Worm (Caenorhabditis elegans) whole organism, late embryonic: ENCODE results near the gene H41C03.1.
A peak's percentile ranks its signal among the peaks of the same experiment; 100 is the strongest.

Experiments
- F13H6.1 ChIP-seq: sonication (generic microtip); optimal IDR thresholded peaks from 2 replicates; lab custom pipeline; 2016; ENCODE audit warnings: missing genetic modification characterization, missing compliant biosample characterization
- T23F11.4 ChIP-seq: fragments of 200-800 bp; sonication (Bioruptor generic); optimal IDR thresholded peaks from 2 replicates; lab custom pipeline; 2018; ENCODE audit warnings: mild to moderate bottlenecking, missing genetic modification characterization, missing compliant biosample characterization
- Y22D7AL.16 ChIP-seq: sonication (generic microtip); optimal IDR thresholded peaks from 2 replicates; lab custom pipeline; 2016; ENCODE audit warnings: missing genetic modification characterization, missing compliant biosample characterization
- ama-1 ChIP-seq: fragments of 150-350 bp; optimal IDR thresholded peaks from 2 replicates; lab custom pipeline; 2014
- ceh-14 ChIP-seq: sonication (generic microtip); optimal IDR thresholded peaks from 2 replicates; lab custom pipeline; 2016; ENCODE audit warnings: missing genotype, missing genetic modification characterization, missing compliant biosample characterization
- ceh-19 ChIP-seq: fragments of 200-800 bp; sonication (Bioruptor generic); optimal IDR thresholded peaks from 2 replicates; lab custom pipeline; 2018; ENCODE audit warnings: mild to moderate bottlenecking, missing genetic modification characterization, missing compliant biosample characterization
- ceh-24 ChIP-seq: sonication (generic microtip); optimal IDR thresholded peaks from 2 replicates; lab custom pipeline; 2016; ENCODE audit warnings: mild to moderate bottlenecking, missing genetic modification characterization, missing compliant biosample characterization
- ceh-31 ChIP-seq: sonication (generic microtip); optimal IDR thresholded peaks from 2 replicates; lab custom pipeline; 2016; ENCODE audit warnings: missing genetic modification characterization, missing compliant biosample characterization
- ceh-9 ChIP-seq: sonication (generic microtip); optimal IDR thresholded peaks from 2 replicates; lab custom pipeline; 2016; ENCODE audit warnings: mild to moderate bottlenecking, missing genetic modification characterization, inconsistent platforms, missing compliant biosample characterization
- che-1 ChIP-seq: sonication (generic microtip); optimal IDR thresholded peaks from 2 replicates; lab custom pipeline; 2016; ENCODE audit warnings: mild to moderate bottlenecking, missing genetic modification characterization, missing compliant biosample characterization
- dve-1 ChIP-seq: sonication (generic microtip); optimal IDR thresholded peaks from 2 replicates; lab custom pipeline; 2017; ENCODE audit warnings: antibody characterized with exemption, mild to moderate bottlenecking, missing genetic modification characterization, missing compliant biosample characterization
- elt-2 ChIP-seq: sonication (generic microtip); optimal IDR thresholded peaks from 2 replicates; lab custom pipeline; 2016; ENCODE audit warnings: missing genetic modification reagents, missing genetic modification characterization, missing compliant biosample characterization
- elt-4 ChIP-seq: sonication (generic microtip); optimal IDR thresholded peaks from 2 replicates; lab custom pipeline; 2016; ENCODE audit warnings: missing genetic modification characterization, missing compliant biosample characterization
- ets-4 ChIP-seq: sonication (generic microtip); optimal IDR thresholded peaks from 2 replicates; lab custom pipeline; 2016; ENCODE audit warnings: missing genetic modification characterization, missing compliant biosample characterization
- eyg-1 ChIP-seq: sonication (generic microtip); optimal IDR thresholded peaks from 2 replicates; lab custom pipeline; 2016; ENCODE audit warnings: missing genotype, missing genetic modification characterization, missing compliant biosample characterization
- fax-1 ChIP-seq: sonication (generic microtip); optimal IDR thresholded peaks from 2 replicates; lab custom pipeline; 2016; ENCODE audit warnings: missing genotype, missing genetic modification characterization, missing compliant biosample characterization
- fkh-6 ChIP-seq: sonication (generic microtip); optimal IDR thresholded peaks from 2 replicates; lab custom pipeline; 2016; ENCODE audit warnings: missing genetic modification characterization, missing compliant biosample characterization
- hlh-6 ChIP-seq: sonication (generic microtip); optimal IDR thresholded peaks from 2 replicates; lab custom pipeline; 2016; ENCODE audit warnings: missing genotype, missing genetic modification characterization, missing compliant biosample characterization
- nfya-1 ChIP-seq: sonication (generic microtip); optimal IDR thresholded peaks from 2 replicates; lab custom pipeline; 2017; ENCODE audit warnings: missing genetic modification characterization, mild to moderate bottlenecking, missing compliant biosample characterization, antibody characterized with exemption, moderate library complexity
- nhr-11 ChIP-seq: fragments of 150-350 bp; optimal IDR thresholded peaks from 2 replicates; lab custom pipeline; 2014; ENCODE audit warnings: missing biosample characterization, missing genetic modification characterization
- nhr-232 ChIP-seq: sonication (generic microtip); optimal IDR thresholded peaks from 2 replicates; lab custom pipeline; 2016; ENCODE audit warnings: missing genetic modification characterization, missing compliant biosample characterization
- npax-4 ChIP-seq: sonication (generic microtip); optimal IDR thresholded peaks from 2 replicates; lab custom pipeline; 2016; ENCODE audit warnings: missing genetic modification characterization, missing compliant biosample characterization
- pag-3 ChIP-seq: sonication (generic microtip); optimal IDR thresholded peaks from 2 replicates; lab custom pipeline; 2016; ENCODE audit warnings: missing compliant biosample characterization, missing genetic modification characterization, borderline replicate concordance
- pax-1 ChIP-seq: fragments of 150-350 bp; optimal IDR thresholded peaks from 2 replicates; lab custom pipeline; 2014; ENCODE audit warnings: missing biosample characterization, missing genetic modification characterization
- pha-2 ChIP-seq: sonication (generic microtip); optimal IDR thresholded peaks from 2 replicates; lab custom pipeline; 2017; ENCODE audit warnings: mild to moderate bottlenecking, missing genetic modification characterization, missing compliant biosample characterization
- pha-4 ChIP-seq: fragments of 150-350 bp; optimal IDR thresholded peaks from 2 replicates; lab custom pipeline; 2018; ENCODE audit warnings: missing biosample characterization, missing genetic modification reagents, missing genetic modification characterization
- pqm-1 ChIP-seq: sonication (generic microtip); optimal IDR thresholded peaks from 2 replicates; lab custom pipeline; 2016; ENCODE audit warnings: missing genetic modification characterization, missing compliant biosample characterization
- ref-2 ChIP-seq: sonication (generic microtip); optimal IDR thresholded peaks from 2 replicates; lab custom pipeline; 2016; ENCODE audit warnings: missing genetic modification characterization, missing compliant biosample characterization
- sdc-2 ChIP-seq: sonication (generic microtip); optimal IDR thresholded peaks from 2 replicates; lab custom pipeline; 2016; ENCODE audit warnings: missing genotype, missing genetic modification characterization, missing compliant biosample characterization
- sox-2 ChIP-seq: fragments of 200-800 bp; sonication (Bioruptor generic); IDR thresholded peaks from 2 replicates; pipeline ENCODE4 v1.3.6; 2022; ENCODE audit warnings: missing genetic modification reagents, missing genetic modification characterization, missing compliant biosample characterization
- sox-4 ChIP-seq: sonication (generic microtip); optimal IDR thresholded peaks from 2 replicates; lab custom pipeline; 2017; ENCODE audit warnings: mild to moderate bottlenecking, missing genetic modification characterization, inconsistent platforms, missing compliant biosample characterization
- syd-9 ChIP-seq: sonication (generic microtip); optimal IDR thresholded peaks from 2 replicates; lab custom pipeline; 2016; ENCODE audit warnings: mild to moderate bottlenecking, missing genetic modification characterization, moderate library complexity, missing compliant biosample characterization
- unc-42 ChIP-seq: sonication (generic microtip); optimal IDR thresholded peaks from 2 replicates; lab custom pipeline; 2016; ENCODE audit warnings: missing genotype, missing genetic modification characterization, missing compliant biosample characterization
- zip-5 ChIP-seq: sonication (generic microtip); optimal IDR thresholded peaks from 2 replicates; lab custom pipeline; 2016; ENCODE audit warnings: missing genetic modification characterization, missing compliant biosample characterization
- ztf-16 ChIP-seq: sonication (generic microtip); optimal IDR thresholded peaks from 2 replicates; lab custom pipeline; 2017; ENCODE audit warnings: missing genetic modification characterization, missing compliant biosample characterization

Gene H41C03.1

DNA sequence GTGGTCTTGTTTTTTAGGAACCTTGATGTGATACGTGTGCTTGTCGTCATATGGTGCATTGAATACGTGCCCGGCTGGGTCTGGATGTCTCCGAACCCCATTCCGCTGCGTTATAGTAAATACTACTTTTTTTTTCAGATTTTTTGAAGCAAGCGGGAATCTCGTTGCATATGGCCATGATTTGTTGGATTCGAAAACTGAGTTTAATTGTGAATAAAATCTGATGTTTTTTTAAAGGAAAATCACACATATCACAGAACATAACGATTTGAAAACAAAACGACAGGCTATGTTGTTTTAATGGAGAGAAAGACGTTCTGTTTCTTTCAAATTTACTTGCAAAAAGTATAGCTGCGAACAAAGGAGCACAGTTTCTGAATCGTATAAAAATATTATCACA lies 8.8 kb upstream of the H41C03.1 start, which contains the start of the genes ZK1248.17 and H41C03.3:
Gene ZK1248.17, minus strand, starts transcription at position 101 of the 400 bp plus-strand sequence.
Gene H41C03.3, plus strand, starts transcription at position 337 of the 400 bp plus-strand sequence.
- TF ChIP-seq pqm-1 (tag; lab: Kevin White, UChicago) = no peak
- TF ChIP-seq pha-2 (tag; lab: Kevin White, UChicago) = no peak
- no peak for TF ChIP-seq F13H6.1
- no peak for TF ChIP-seq zip-5 (tag; lab: Kevin White, UChicago)
- no peak for TF ChIP-seq ceh-9 (tag; lab: Kevin White, UChicago)
- no peak for TF ChIP-seq sox-4 (tag; lab: Kevin White, UChicago)
- no peak for TF ChIP-seq dve-1 (tag; lab: Kevin White, UChicago)
- TF ChIP-seq nfya-1 (tag; lab: Kevin White, UChicago) = no peak
- TF ChIP-seq syd-9 (tag; lab: Kevin White, UChicago) = no peak
- no peak for TF ChIP-seq ceh-24 (tag; lab: Kevin White, UChicago)
- no peak for TF ChIP-seq sox-2 (GFP tag; lab: Robert Waterston, UW)
- no peak for TF ChIP-seq ztf-16 (tag; lab: Kevin White, UChicago)
- no peak for TF ChIP-seq hlh-6 (tag; lab: Kevin White, UChicago)
- TF ChIP-seq ref-2 (tag; lab: Kevin White, UChicago) = no peak
- no peak for TF ChIP-seq eyg-1 (tag; lab: Kevin White, UChicago)

DNA sequence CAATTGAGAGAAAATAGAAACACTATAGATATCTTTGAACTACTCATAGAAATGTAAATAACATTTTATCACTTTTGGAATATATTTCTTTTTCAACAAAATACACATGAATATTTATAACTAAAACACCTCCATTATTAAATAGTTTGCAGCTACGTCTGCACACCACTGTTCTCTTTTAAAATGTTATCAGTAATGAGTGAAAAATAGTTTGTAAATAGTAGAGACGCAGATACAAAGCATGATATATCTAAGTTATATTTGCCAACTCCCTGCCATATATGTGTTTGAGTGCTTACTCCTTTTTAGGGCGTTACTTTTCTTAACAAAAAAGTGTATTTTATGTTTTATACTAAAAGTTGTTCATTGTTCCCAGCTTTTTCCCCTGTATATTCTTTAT lies 8.0 kb upstream of the H41C03.1 start:
- no peak for TF ChIP-seq sdc-2 (tag; lab: Kevin White, UChicago)
- TF ChIP-seq elt-2 (tag; lab: Kevin White, UChicago) = peak; percentile 58
- no peak for TF ChIP-seq ceh-19 (GFP tag; lab: Kevin White, UChicago)
- TF ChIP-seq pag-3 (tag; lab: Kevin White, UChicago) = no peak

DNA sequence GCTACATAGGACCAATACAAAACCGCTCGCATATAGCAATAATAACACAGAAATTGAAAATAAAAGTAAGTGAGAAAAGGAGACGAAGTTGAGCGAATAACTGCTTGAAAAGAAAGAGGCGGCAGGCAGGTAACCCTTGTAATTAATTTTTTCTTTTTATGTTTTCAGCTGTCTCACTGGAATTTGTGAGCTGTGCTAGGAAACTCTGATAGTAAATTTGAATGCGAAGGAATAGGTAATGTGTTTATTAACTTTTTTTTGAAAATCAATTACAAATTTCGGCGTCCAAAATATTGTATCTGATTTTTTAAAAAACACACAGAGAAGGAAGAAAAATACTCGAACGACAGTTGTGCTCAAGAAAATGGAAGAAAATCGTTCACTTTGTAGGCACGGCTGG lies 2.2 kb upstream of the H41C03.1 start, which contains the start of gene H41C03.2:
Gene H41C03.2, minus strand, starts transcription at position 101 of the 400 bp plus-strand sequence.
- no peak for TF ChIP-seq ceh-24 (tag; lab: Kevin White, UChicago)
- no peak for TF ChIP-seq zip-5 (tag; lab: Kevin White, UChicago)
- TF ChIP-seq ceh-31 (tag; lab: Kevin White, UChicago) = no peak
- TF ChIP-seq pha-4 (tag; lab: Kevin White, UChicago) = no peak
- TF ChIP-seq ets-4 = no peak
- no peak for TF ChIP-seq fkh-6 (tag; lab: Kevin White, UChicago)
- no peak for TF ChIP-seq sdc-2 (tag; lab: Kevin White, UChicago)
- no peak for TF ChIP-seq fax-1 (tag; lab: Kevin White, UChicago)
- TF ChIP-seq T23F11.4 (GFP tag; lab: Kevin White, UChicago) = no peak
- TF ChIP-seq che-1 (tag; lab: Kevin White, UChicago) = no peak
- no peak for TF ChIP-seq nhr-232 (tag; lab: Kevin White, UChicago)
- TF ChIP-seq ceh-14 (tag; lab: Kevin White, UChicago) = no peak
- TF ChIP-seq unc-42 (tag; lab: Kevin White, UChicago) = no peak

DNA sequence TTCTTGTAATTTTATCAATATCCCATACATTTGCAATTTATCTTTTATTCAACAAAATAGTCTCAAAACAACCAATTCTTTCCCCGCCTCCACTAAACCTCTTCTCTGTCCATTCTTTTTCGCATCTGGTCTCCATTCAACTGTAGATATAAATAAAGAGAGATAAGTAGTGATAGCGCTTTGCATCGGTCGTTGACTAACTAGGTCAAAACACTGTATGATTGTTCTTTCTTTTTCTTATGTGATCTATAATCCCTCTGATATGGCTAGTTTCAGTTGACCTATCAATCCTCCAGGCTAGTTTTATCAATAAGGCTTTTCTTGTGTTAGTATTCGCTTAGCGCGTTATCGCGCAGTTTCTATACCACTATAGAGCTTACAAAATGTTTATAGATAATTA lies 961 bp upstream of the H41C03.1 start:
- TF ChIP-seq elt-4 (tag; lab: Kevin White, UChicago) = no peak
- TF ChIP-seq, all 69 proteins: peak for 0

DNA sequence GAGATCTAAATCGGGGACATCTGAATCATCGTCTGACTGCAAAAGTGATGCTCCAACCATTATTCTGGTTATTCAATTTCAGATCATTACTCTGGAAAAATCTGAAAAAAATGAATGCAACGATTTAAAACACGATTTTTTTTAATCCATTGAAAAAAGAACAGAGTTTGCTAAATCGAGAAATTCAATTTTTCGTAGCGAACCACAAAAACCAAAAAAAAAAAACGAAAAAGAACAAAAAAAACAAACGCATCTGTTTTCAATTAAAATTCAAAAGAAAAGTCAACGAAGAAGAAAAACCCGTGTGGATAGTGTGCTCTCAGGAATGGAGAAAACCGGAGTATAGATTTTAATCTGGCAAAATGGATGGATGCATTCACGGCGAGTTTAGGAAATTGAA lies 4.1 kb downstream of the H41C03.1 start, which contains the start of gene F55C12.4:
Gene F55C12.4, minus strand, starts transcription at position 101 of the 400 bp plus-strand sequence.
- no peak for TF ChIP-seq pax-1 (tag; lab: Kevin White, UChicago)
- no peak for TF ChIP-seq ztf-16 (tag; lab: Kevin White, UChicago)
- no peak for TF ChIP-seq nhr-11 (tag; lab: Kevin White, UChicago)
- TF ChIP-seq che-1 (tag; lab: Kevin White, UChicago) = no peak
- no peak for TF ChIP-seq nhr-232 (tag; lab: Kevin White, UChicago)
- no peak for TF ChIP-seq ama-1 (lab: Kevin White, UChicago)
- TF ChIP-seq Y22D7AL.16 = no peak
- TF ChIP-seq T23F11.4 (GFP tag; lab: Kevin White, UChicago) = no peak
- no peak for TF ChIP-seq pqm-1 (tag; lab: Kevin White, UChicago)
- no peak for TF ChIP-seq pag-3 (tag; lab: Kevin White, UChicago)
- TF ChIP-seq npax-4 = no peak
- TF ChIP-seq fkh-6 (tag; lab: Kevin White, UChicago) = no peak
- TF ChIP-seq, all 69 proteins: peak for 0
